Fruit fly (Drosophila melanogaster) Kc167 (cell line): Measurements from ENCODE around the gene Keap1.

Experiments used
- Myc ChIP-seq: fragments of >200 bp; optimal IDR thresholded peaks from 2 replicates; lab custom pipeline; 2017; ENCODE audit warnings: missing external identifiers
- Sin3A ChIP-seq: fragments of >200 bp; optimal IDR thresholded peaks from 2 replicates; lab custom pipeline; 2018; ENCODE audit warnings: missing external identifiers
- h ChIP-seq: fragments of >200 bp; optimal IDR thresholded peaks from 3 replicates; lab custom pipeline; 2018; ENCODE audit warnings: missing external identifiers
- insv ChIP-seq: fragments of >200 bp; optimal IDR thresholded peaks from 3 replicates; lab custom pipeline; 2018; ENCODE audit warnings: missing external identifiers
- psq ChIP-seq: fragments of >200 bp; optimal IDR thresholded peaks from 2 replicates; lab custom pipeline; 2017; ENCODE audit warnings: missing external identifiers
- ttk ChIP-seq: sonication (Bioruptor generic); optimal IDR thresholded peaks from 2 replicates; lab custom pipeline; 2017; ENCODE audit warnings: missing external identifiers

The Keap1 gene

DNA sequence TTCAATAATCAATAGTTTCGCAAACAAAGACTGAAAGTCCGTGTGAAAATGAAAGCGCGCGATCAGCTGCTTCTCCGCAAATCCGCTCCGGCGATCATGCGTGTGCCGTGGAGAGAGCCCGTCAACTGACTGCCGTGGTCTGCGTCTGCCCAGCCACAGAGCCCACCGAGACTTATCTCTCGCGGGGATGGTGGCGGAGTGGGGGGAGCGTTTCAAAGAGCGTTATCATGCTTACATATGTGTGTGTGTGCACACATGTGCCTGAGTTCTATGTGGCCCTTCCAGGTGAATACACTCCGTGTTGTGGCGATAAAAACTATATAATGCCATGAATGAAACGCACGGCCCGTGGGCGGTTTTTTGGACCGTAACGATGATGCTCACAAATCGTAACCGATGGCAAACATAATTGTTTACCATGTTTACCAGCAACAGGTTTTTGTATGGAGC lies 1.8 kb downstream of the Keap1 start:
- TF ChIP-seq insv (peak; percentile 41), psq (lab: Kevin White, UChicago) (no peak), Myc (lab: Kevin White, UChicago) (no peak), ttk (no peak), h (peak; percentile 44)

dm6 chr3R:17072526-17073114 lies 7.1 kb downstream of the Keap1 start, which contains the start of the genes Ns1 and mRpS11:
TSS of gene Ns1 (minus strand) at chr3R:17072675.
TSS of gene mRpS11 (plus strand) at chr3R:17072732.
- TF ChIP-seq psq (lab: Kevin White, UChicago) (no peak), h (no peak), ttk (no peak), Sin3A (lab: Kevin White, UChicago) (no peak), insv (no peak), Myc (lab: Kevin White, UChicago) (no peak)

- TF ChIP-seq psq (lab: Kevin White, UChicago) = no peak
- no peak for TF ChIP-seq Myc (lab: Kevin White, UChicago)
- TF ChIP-seq Sin3A (lab: Kevin White, UChicago) = no peak
- TF ChIP-seq h = no peak
- TF ChIP-seq insv = no peak
- TF ChIP-seq ttk = no peak
Measured at dm6 chr3R:17067721-17068120, 12.0 kb downstream of the Keap1 start.

- TF ChIP-seq insv (no peak), ttk (no peak), Sin3A (lab: Kevin White, UChicago) (no peak), psq (lab: Kevin White, UChicago) (no peak), h (no peak)
Measured at dm6 chr3R:17066828-17067430, 12.8 kb downstream of the Keap1 start.

dm6 chr3R:17066077-17066476 lies 13.7 kb downstream of the Keap1 start:
- no peak for TF ChIP-seq insv
- no peak for TF ChIP-seq Myc (lab: Kevin White, UChicago)
- TF ChIP-seq Sin3A (lab: Kevin White, UChicago) = no peak
- no peak for TF ChIP-seq psq (lab: Kevin White, UChicago)
- no peak for TF ChIP-seq h
- TF ChIP-seq ttk = no peak

DNA sequence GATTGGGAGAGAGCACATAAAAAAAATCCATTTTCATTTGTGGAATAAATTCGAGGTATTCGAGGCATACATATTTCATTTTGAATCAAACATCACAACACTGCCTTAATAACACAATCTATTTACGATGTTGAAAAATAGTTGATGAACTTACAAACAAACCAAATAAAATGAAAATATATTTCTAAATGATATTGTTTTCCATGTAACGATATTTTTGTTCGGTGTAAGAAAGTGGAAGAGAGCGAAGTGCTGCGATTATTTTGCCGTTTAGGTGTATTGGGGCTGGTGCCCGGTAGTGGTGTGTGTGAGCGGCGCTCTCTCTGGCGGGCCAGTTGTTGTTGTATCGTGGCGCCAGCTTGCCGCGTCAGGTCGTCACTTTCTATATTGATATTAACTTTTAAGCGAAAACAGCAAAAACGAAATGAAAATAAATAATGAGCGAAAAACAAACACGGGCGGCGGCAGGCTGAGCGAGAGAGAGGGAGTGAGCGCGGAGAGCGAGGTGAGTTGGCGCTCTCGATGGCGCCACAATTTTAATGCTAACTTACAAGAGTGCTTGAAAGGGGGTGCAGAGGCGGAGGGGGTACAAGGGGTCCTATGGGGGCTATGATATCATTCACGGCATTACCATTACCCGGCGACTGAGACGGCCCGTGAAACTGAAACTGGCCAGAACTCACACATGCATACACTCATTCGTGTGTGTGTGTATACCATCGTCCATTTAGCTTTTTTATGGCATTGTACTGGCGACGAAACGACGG lies 14.5 kb downstream of the Keap1 start:
- no peak for TF ChIP-seq insv
- no peak for TF ChIP-seq psq (lab: Kevin White, UChicago)
- TF ChIP-seq h = no peak
- no peak for TF ChIP-seq Sin3A (lab: Kevin White, UChicago)
- no peak for TF ChIP-seq Myc (lab: Kevin White, UChicago)
- TF ChIP-seq ttk = no peak

DNA sequence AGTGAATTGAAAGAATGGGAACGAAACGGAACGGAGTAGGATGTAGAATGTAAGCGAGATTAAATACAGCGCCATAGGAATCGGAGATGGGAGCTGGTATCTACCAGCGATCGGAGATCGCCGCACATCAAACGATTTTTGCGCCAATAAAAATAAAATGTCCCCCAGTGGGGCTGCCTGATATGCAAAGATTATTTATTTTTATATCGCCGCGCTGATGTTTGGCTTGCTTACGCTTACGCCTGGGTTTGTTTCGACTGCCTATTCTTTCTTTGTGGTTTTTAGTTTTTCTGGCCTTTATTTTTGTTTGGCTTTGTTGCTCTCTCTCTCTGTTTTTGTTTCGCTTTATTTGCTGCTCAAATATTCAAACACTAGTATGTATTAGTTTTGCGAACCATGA lies 16.0 kb downstream of the Keap1 start:
- TF ChIP-seq h (no peak), ttk (no peak)

- TF ChIP-seq Myc (lab: Kevin White, UChicago) (no peak), ttk (no peak), h (no peak), insv (no peak), Sin3A (lab: Kevin White, UChicago) (no peak), psq (lab: Kevin White, UChicago) (no peak)
Measured at dm6 chr3R:17062705-17063104, 17.0 kb downstream of the Keap1 start.

DNA sequence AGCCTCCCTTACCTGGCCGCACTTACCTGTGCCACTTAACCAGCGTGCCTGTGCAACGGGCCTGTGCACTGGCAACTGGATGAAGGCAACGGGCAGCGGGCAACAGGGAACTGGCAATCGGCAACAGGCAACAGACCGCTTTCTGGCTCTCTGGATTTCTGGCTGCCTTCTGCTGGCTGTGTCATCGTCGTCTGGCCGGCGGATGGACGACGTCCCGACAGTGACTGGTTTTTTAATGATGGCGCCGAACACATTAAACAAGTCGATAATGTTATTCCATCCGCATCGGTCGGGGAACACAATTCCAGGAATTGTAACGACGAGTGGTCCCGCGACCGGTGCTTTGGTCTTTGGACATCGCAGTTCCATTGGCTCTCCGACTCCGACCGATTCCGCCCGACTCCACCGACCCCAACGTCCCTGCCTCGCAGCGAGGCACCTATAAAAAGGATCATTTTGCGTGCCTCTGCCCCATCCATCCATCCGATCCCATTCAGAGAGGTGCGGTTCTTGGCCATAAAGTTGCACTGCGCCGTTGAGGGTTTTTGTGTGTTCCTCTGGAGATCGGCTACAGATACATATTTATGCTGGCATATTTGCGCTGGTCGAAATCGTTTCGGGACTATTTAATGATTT lies 17.9 kb downstream of the Keap1 start:
- no peak for TF ChIP-seq insv

DNA sequence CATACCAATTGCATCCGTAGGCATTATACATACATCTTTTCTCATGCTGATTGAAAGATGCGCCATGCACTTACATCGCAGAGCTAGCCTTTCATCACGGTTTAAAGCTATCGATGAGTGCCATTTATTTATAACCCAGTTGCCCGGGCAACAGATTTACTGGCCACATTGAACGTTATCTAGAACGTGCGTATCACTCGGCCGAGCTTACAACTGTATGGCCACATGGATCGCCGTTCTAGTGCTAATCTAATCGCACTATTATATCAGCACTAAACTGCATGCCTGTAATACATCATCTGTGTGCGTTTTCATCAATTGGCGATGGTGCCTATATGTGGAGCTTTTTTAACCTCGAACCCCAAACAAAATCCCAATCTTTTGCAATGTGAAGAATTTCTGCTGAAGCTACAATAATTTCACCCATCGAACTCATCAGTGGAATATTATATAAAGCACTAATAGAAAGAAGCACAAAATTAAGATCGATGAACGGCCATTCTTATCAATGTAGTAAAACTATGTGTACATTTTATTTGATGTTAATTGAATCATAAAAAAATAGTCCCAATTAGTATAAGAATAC lies 18.8 kb downstream of the Keap1 start:
- no peak for TF ChIP-seq ttk
- TF ChIP-seq Myc (lab: Kevin White, UChicago) = no peak
- TF ChIP-seq h = no peak
- no peak for TF ChIP-seq insv
- no peak for TF ChIP-seq psq (lab: Kevin White, UChicago)
- TF ChIP-seq Sin3A (lab: Kevin White, UChicago) = no peak

DNA sequence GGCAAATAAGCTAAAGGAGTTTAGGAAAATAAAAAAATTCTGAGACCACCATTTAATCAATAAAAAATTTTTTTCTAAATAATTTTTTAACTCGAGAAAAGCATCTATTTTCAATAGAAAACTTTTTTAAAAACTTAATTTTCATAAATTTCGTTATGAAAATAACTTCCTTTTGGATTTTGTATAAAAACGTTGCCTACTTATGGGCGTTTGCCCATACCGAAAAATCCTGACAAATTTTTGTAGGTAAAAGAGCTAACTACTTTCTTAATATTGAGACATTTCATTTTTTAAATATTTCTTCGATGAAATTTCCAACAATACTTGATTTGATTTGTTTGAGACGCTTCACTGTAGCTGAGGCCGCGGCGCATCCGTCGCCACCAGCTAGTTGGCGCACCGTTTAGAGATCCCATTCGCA lies 19.5 kb downstream of the Keap1 start:
- TF ChIP-seq insv = no peak
- no peak for TF ChIP-seq Myc (lab: Kevin White, UChicago)
- TF ChIP-seq psq (lab: Kevin White, UChicago) = no peak
- no peak for TF ChIP-seq h
- no peak for TF ChIP-seq Sin3A (lab: Kevin White, UChicago)
- TF ChIP-seq ttk = no peak

- TF ChIP-seq Myc (lab: Kevin White, UChicago) (no peak), h (no peak), ttk (no peak), psq (lab: Kevin White, UChicago) (no peak)
Measured at dm6 chr3R:17059811-17060169, 20.0 kb downstream of the Keap1 start.
